Worm (Caenorhabditis elegans) whole organism, L4 larva: Measurements from ENCODE around the gene C16C8.18.

ENCODE experiments used
- ceh-82 ChIP-seq: sonication (generic microtip); optimal IDR thresholded peaks from 2 replicates; lab custom pipeline; 2017; ENCODE audit warnings: missing biosample characterization, missing genetic modification characterization
- ces-1 ChIP-seq: fragments of 150-350 bp; sonication (generic microtip); optimal IDR thresholded peaks from 4 replicates; lab custom pipeline; 2014; ENCODE audit warnings: missing biosample characterization, missing genetic modification reagents, missing genetic modification characterization
- egl-43 ChIP-seq: fragments of 200-800 bp; sonication (Bioruptor generic); IDR thresholded peaks from 2 replicates; pipeline ENCODE4 v1.3.6; 2022; ENCODE audit warnings: missing genetic modification reagents, missing genetic modification characterization, missing compliant biosample characterization
- lin-15B ChIP-seq: fragments of 150-350 bp; sonication (generic microtip); optimal IDR thresholded peaks from 3 replicates; lab custom pipeline; 2014; ENCODE audit warnings: missing biosample characterization, missing genetic modification characterization
- lin-39 ChIP-seq: fragments of 150-350 bp; optimal IDR thresholded peaks from 2 replicates; lab custom pipeline; 2014; ENCODE audit warnings: missing biosample characterization, missing genetic modification reagents, missing genetic modification characterization
- mes-2 ChIP-seq: sonication (generic microtip); optimal IDR thresholded peaks from 2 replicates; lab custom pipeline; 2016; ENCODE audit warnings: missing genotype, mild to moderate bottlenecking, missing genetic modification characterization, missing compliant biosample characterization; ENCODE audit not compliant: poor library complexity, severe bottlenecking
- pha-4 ChIP-seq, 2 experiments: fragments of 150-350 bp in 1 of 2; fragments of 200-800 bp in 1 of 2; sonication (Bioruptor generic) in 1 of 2; IDR thresholded peaks in 1 of 2; optimal IDR thresholded peaks in 1 of 2; 2 replicates each; pipeline versions ENCODE4 v1.3.6 to Lab custom; 2014 to 2022; ENCODE audit warnings: missing genetic modification characterization in 2 of 2, missing genetic modification reagents in 2 of 2, missing biosample characterization in 1 of 2, missing compliant biosample characterization in 1 of 2

DNA sequence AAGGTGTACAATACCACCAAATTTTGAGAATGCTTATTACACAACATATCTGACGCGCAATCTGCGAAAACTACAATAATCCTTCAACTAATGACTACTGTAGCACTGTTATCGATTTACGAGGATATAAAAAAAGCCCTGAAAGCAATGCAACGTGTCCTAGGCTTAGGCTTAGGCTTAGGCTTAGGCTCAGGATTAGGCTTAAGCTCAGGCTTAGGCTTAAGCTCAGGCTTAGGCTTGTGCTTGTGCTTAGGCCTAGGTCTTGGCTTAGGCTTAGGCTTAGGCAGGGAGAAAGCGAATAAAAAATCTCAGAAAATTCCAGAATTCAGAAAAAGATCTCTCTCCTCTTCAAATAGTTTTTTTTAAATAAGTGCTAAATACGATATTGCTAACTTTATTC is 29.7 kb downstream of the C16C8.18 start:
- TF ChIP-seq ces-1 (GFP tag; lab: Kevin White, UChicago) = no peak
- no peak for TF ChIP-seq ceh-82 (tag; lab: Kevin White, UChicago)
- no peak for TF ChIP-seq lin-39
- TF ChIP-seq mes-2 (tag; lab: Kevin White, UChicago) = no peak
- TF ChIP-seq pha-4 (GFP tag; IDR thresholded peaks at IDR 0.05; lab: Robert Waterston, UW) = no peak
- no peak for TF ChIP-seq pha-4 (tag; optimal IDR thresholded peaks at IDR 0.05; lab: Kevin White, UChicago)
- no peak for TF ChIP-seq egl-43 (GFP tag; lab: Robert Waterston, UW)
- TF ChIP-seq lin-15B (tag; lab: Kevin White, UChicago) = no peak
